Worm (Caenorhabditis elegans): ENCODE measurements around the gene ZK666.15.
"Not testable (repeated sequence)": the region's sequence is repeated elsewhere in the genome, so short reads cannot be mapped to it uniquely, and the experiment has no call there.

ZK666.15 gene

DNA sequence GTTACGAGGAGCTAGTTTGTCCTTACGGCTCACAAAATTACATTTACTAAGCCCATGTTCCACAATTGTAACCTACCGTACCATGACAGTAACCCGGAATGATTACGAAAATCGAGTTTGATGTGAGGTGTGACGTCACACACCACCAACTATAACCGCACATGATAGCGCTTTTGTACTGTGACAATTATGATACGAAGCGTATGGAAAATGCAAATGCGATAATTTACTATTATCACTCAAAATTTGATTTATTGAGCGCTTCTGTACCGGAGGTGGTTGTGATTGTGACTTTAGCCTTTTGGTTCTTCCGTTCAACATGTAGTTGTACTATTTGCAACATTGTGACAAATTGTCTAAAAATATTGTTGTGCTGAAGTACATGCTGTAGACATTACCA, 1.2 kb upstream of the ZK666.15 start:
- TF ChIP-seq nhr-25 (tag; optimal IDR thresholded peaks at IDR 0.05) = no peak
- TF ChIP-seq daf-12 (tag; optimal IDR thresholded peaks at IDR 0.05) = no peak
- no peak for TF ChIP-seq aly-2 (tag; optimal IDR thresholded peaks at IDR 0.05)
- TF ChIP-seq ama-1 (optimal IDR thresholded peaks at IDR 0.05) = no peak
- TF ChIP-seq elt-2 (tag; optimal IDR thresholded peaks at IDR 0.05) = peak; percentile 84
- TF ChIP-seq skn-1 (tag; optimal IDR thresholded peaks at IDR 0.05) = no peak
- no peak for TF ChIP-seq elt-3 (tag; optimal IDR thresholded peaks at IDR 0.05)
- TF ChIP-seq R02D3.7 (tag; optimal IDR thresholded peaks at IDR 0.05) = no peak
- TF ChIP-seq nhr-76 (tag; optimal IDR thresholded peaks at IDR 0.05) = no peak
- TF ChIP-seq pqm-1 (tag; optimal IDR thresholded peaks at IDR 0.05) = peak; percentile 87
- peak; percentile 70 for TF ChIP-seq jun-1 (tag; optimal IDR thresholded peaks at IDR 0.05)
- TF ChIP-seq ceh-9 (tag; optimal IDR thresholded peaks at IDR 0.05) = no peak
- TF ChIP-seq nhr-11 (tag; optimal IDR thresholded peaks at IDR 0.05) = no peak

DNA sequence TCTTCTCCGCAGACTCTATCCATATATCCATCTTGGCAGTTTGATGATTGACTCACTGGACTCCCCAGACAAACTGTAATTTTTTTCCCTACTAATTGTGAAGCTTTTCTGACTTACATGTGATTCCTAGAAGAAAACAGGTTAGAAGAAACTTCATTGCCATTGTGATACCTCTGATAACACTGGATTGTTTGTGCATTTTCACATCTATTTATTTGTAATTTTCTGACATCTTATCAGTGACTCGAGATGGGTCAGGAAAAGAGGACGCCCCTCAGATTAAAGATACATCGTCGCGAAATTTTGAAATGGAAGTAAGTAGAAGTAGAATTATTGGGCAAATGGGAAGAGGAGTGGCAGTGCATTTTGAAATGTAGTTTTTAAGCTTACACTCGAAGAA, 3.5 kb downstream of the ZK666.15 start, which contains the start of gene clec-61:
Gene clec-61 (minus strand): TSS at position 209 of the 400 bp plus-strand sequence.
- no peak for TF ChIP-seq nhr-43 (tag; optimal IDR thresholded peaks at IDR 0.05; ENCODE audit: poor library complexity, severe bottlenecking)
- TF ChIP-seq skn-1 (tag; optimal IDR thresholded peaks at IDR 0.05) = no peak
- no peak for TF ChIP-seq ZK546.5 (tag; optimal IDR thresholded peaks at IDR 0.05)
- TF ChIP-seq ztf-4 (tag; optimal IDR thresholded peaks at IDR 0.05) = no peak
- TF ChIP-seq egl-5 (tag; optimal IDR thresholded peaks at IDR 0.05) = no peak
- TF ChIP-seq ceh-28 (tag; optimal IDR thresholded peaks at IDR 0.05) = no peak
- TF ChIP-seq ama-1 (optimal IDR thresholded peaks at IDR 0.05) = no peak
- no peak for TF ChIP-seq nhr-76 (tag; optimal IDR thresholded peaks at IDR 0.05)
- no peak for TF ChIP-seq mml-1 (tag; optimal IDR thresholded peaks at IDR 0.05)
- TF ChIP-seq elt-3 (tag; optimal IDR thresholded peaks at IDR 0.05) = no peak
- no peak for TF ChIP-seq ztf-11 (tag; optimal IDR thresholded peaks at IDR 0.05)
- TF ChIP-seq sea-2 (GFP tag; optimal IDR thresholded peaks at IDR 0.05) = no peak

DNA sequence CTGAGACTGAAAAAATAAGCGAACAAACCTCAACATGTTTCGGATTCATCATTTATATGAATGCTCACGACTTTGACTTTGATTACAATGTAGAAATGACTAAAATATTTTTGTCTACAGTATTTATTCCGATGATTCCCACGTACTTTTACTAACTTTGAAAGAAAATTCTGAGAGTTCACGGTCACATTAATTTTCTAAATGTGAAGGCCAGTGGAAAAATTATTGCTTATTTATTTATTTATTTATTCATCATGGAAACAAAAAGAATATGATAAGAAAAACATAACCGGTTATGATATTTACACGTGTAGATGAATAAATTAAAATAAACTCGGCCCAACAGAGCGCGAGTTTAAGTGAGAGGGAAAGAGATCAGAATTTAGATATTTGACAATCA, 6.2 kb downstream of the ZK666.15 start, which contains the start of gene ZK666.8:
Gene ZK666.8 (minus strand): TSS at position 101 of the 400 bp plus-strand sequence.
- TF ChIP-seq ZK546.5, pqm-1, ceh-16 (tag; optimal IDR thresholded peaks at IDR 0.05): not testable (repeated sequence)

DNA sequence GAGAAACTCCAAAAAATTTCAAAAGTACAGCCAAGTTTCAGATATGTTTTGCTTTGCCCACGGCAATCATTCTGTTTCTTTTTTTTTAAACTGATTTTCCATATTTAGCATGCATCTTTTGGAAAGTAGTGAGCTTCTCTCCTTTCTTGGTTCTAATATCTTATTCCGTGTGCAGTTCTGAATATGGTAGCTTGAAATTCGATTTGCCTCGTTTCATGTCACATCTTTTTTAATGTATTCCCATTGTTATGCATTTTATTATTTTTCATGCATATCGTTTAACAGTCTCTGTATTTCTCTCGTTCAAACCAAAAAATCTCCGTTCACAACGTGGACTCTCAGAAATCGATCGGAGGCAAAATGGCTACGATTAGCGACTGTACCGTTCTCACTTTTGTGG, 7.6 kb downstream of the ZK666.15 start, which contains the start of gene ZK666.14:
Gene ZK666.14 (plus strand): TSS at position 301 of the 400 bp plus-strand sequence.
- TF ChIP-seq ceh-28 (tag; optimal IDR thresholded peaks at IDR 0.05) = no peak
- no peak for TF ChIP-seq jun-1 (tag; optimal IDR thresholded peaks at IDR 0.05)
- TF ChIP-seq ZK546.5 (tag; optimal IDR thresholded peaks at IDR 0.05) = no peak
- no peak for TF ChIP-seq ceh-82 (tag; optimal IDR thresholded peaks at IDR 0.05)
- TF ChIP-seq eor-1 (tag; optimal IDR thresholded peaks at IDR 0.05) = no peak
- no peak for TF ChIP-seq unc-39 (tag; optimal IDR thresholded peaks at IDR 0.05)
- no peak for TF ChIP-seq elt-3 (tag; optimal IDR thresholded peaks at IDR 0.05)
- no peak for TF ChIP-seq nhr-28 (tag; optimal IDR thresholded peaks at IDR 0.05)
- TF ChIP-seq nfya-1 (tag; optimal IDR thresholded peaks at IDR 0.05; ENCODE audit: insufficient read depth) = no peak
- TF ChIP-seq nhr-67 (tag; optimal IDR thresholded peaks at IDR 0.05) = no peak
- no peak for TF ChIP-seq skn-1 (tag; optimal IDR thresholded peaks at IDR 0.05)
- no peak for TF ChIP-seq R02D3.7 (tag; optimal IDR thresholded peaks at IDR 0.05)
- TF ChIP-seq egl-27 (tag; optimal IDR thresholded peaks at IDR 0.05) = no peak
- no peak for TF ChIP-seq mml-1 (tag; optimal IDR thresholded peaks at IDR 0.05)
- TF ChIP-seq nhr-12 (tag; optimal IDR thresholded peaks at IDR 0.05) = no peak
- TF ChIP-seq daf-12 (tag; optimal IDR thresholded peaks at IDR 0.05) = no peak
- TF ChIP-seq ceh-9 (tag; optimal IDR thresholded peaks at IDR 0.05) = no peak
- TF ChIP-seq nhr-23 (tag; optimal IDR thresholded peaks at IDR 0.05) = no peak
- no peak for TF ChIP-seq mdl-1 (tag; optimal IDR thresholded peaks at IDR 0.05)
- TF ChIP-seq nhr-77 (tag; optimal IDR thresholded peaks at IDR 0.05) = no peak

DNA sequence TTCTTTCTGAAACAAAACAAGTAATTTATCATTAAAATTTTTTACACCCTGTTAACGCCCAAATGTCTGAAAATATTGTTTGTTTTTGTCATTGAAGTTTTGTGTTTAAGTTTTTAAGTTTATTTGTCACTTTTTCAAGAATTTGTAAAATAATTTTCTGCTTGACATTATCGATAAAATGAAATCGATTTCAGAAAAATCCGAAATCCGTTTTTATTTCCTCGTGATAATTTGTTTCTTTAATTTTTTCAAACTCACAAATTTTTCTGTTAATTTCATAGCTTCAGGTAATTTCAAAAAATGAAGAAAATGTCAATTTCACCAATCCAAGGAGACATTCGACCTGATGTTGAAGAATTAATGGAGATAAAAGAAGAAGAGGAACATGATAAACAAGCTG, 9.1 kb downstream of the ZK666.15 start, which contains the start of gene ZK666.12:
Gene ZK666.12 (plus strand): TSS at position 301 of the 400 bp plus-strand sequence.
- TF ChIP-seq ceh-28 (tag; optimal IDR thresholded peaks at IDR 0.05) (no peak), nhr-25 (tag; optimal IDR thresholded peaks at IDR 0.05) (no peak), fos-1 (tag; optimal IDR thresholded peaks at IDR 0.05) (no peak), tbx-2 (tag; optimal IDR thresholded peaks at IDR 0.05) (no peak), pha-4 (tag; optimal IDR thresholded peaks at IDR 0.05) (no peak), sea-2 (GFP tag; optimal IDR thresholded peaks at IDR 0.05) (no peak), unc-39 (tag; optimal IDR thresholded peaks at IDR 0.05) (no peak), lin-15B (tag; optimal IDR thresholded peaks at IDR 0.05) (no peak), hmg-11 (tag; optimal IDR thresholded peaks at IDR 0.05) (no peak), skn-1 (tag; optimal IDR thresholded peaks at IDR 0.05) (no peak), snpc-4 (tag; optimal IDR thresholded peaks at IDR 0.05) (no peak), ztf-4 (tag; optimal IDR thresholded peaks at IDR 0.05) (no peak), nhr-28 (tag; optimal IDR thresholded peaks at IDR 0.05) (no peak), unc-62 (GFP tag; optimal IDR thresholded peaks at IDR 0.05) (no peak), fkh-10 (GFP tag; optimal IDR thresholded peaks at IDR 0.05) (no peak)
